Worm (Caenorhabditis elegans) whole organism, L1 larva: ENCODE measurements around the gene Y43D4A.2.
"Not testable (repeated sequence)": the region's sequence is repeated elsewhere in the genome, so short reads cannot be mapped to it uniquely, and the experiment has no call there.

Experiments used
- C16A3.4 ChIP-seq: fragments of 150-350 bp; optimal IDR thresholded peaks from 2 replicates; lab custom pipeline; 2014; ENCODE audit warnings: missing biosample characterization, missing genetic modification characterization
- aly-2 ChIP-seq: fragments of 150-350 bp; optimal IDR thresholded peaks from 2 replicates; lab custom pipeline; 2014; ENCODE audit warnings: missing biosample characterization, missing genetic modification characterization
- blmp-1 ChIP-seq: fragments of 150-350 bp; optimal IDR thresholded peaks from 2 replicates; lab custom pipeline; 2014; ENCODE audit warnings: missing biosample characterization, missing genetic modification characterization
- ceh-63 ChIP-seq: fragments of 200-800 bp; sonication (Bioruptor generic); optimal IDR thresholded peaks from 2 replicates; lab custom pipeline; 2018; ENCODE audit warnings: mild to moderate bottlenecking, missing genetic modification characterization, missing compliant biosample characterization
- ceh-82 ChIP-seq, 3 experiments: fragments of 150-350 bp in 1 of 3; sonication (generic microtip) in 2 of 3; optimal IDR thresholded peaks; 2 replicates each; lab custom pipeline; 2014 to 2017; ENCODE audit warnings: missing biosample characterization in 3 of 3, missing genetic modification characterization in 3 of 3
- ces-1 ChIP-seq: fragments of 150-350 bp; optimal IDR thresholded peaks from 2 replicates; lab custom pipeline; 2014; ENCODE audit warnings: missing biosample characterization, missing genetic modification reagents, missing genetic modification characterization
- efl-3 ChIP-seq: fragments of 200-800 bp; sonication (Bioruptor generic); optimal IDR thresholded peaks from 2 replicates; lab custom pipeline; 2018; ENCODE audit warnings: mild to moderate bottlenecking, missing genetic modification characterization, missing compliant biosample characterization
- egl-27 ChIP-seq, 2 experiments: fragments of 150-350 bp in 1 of 2; sonication (generic microtip); optimal IDR thresholded peaks; 3 replicates each; lab custom pipeline; 2017 to 2018; ENCODE audit warnings: missing biosample characterization in 2 of 2, missing genetic modification characterization in 2 of 2, missing genetic modification reagents in 2 of 2
- elt-2 ChIP-seq: sonication (generic microtip); optimal IDR thresholded peaks from 2 replicates; lab custom pipeline; 2016; ENCODE audit warnings: missing genetic modification characterization, mild to moderate bottlenecking, inconsistent platforms, missing compliant biosample characterization, missing genetic modification reagents
- elt-3 ChIP-seq, 6 experiments: fragments of 150-350 bp in 1 of 6; sonication (generic microtip); optimal IDR thresholded peaks; 2 replicates each; lab custom pipeline; 2017 to 2018; ENCODE audit warnings: missing biosample characterization in 6 of 6, missing genetic modification characterization in 6 of 6, inconsistent platforms in 1 of 6
- ets-5 ChIP-seq: fragments of 200-800 bp; sonication (Bioruptor generic); IDR thresholded peaks from 2 replicates; pipeline ENCODE4 v1.3.6; 2022; ENCODE audit warnings: missing genetic modification characterization, missing compliant biosample characterization
- fkh-10 ChIP-seq: sonication (generic microtip); optimal IDR thresholded peaks from 2 replicates; lab custom pipeline; 2017; ENCODE audit warnings: missing biosample characterization, missing genetic modification reagents, missing genetic modification characterization
- fkh-8 ChIP-seq: sonication (generic microtip); optimal IDR thresholded peaks from 2 replicates; lab custom pipeline; 2016; ENCODE audit warnings: mild to moderate bottlenecking, missing genetic modification characterization, missing compliant biosample characterization
- grh-1 ChIP-seq: fragments of 200-800 bp; sonication (Bioruptor generic); IDR thresholded peaks from 2 replicates; pipeline ENCODE4 v1.3.6; 2022; ENCODE audit warnings: missing genetic modification reagents, missing genetic modification characterization, missing compliant biosample characterization
- hlh-4 ChIP-seq: sonication (generic microtip); optimal IDR thresholded peaks from 2 replicates; lab custom pipeline; 2016; ENCODE audit warnings: mild to moderate bottlenecking, missing genetic modification characterization, missing compliant biosample characterization
- irx-1 ChIP-seq: sonication (generic microtip); optimal IDR thresholded peaks from 2 replicates; lab custom pipeline; 2016; ENCODE audit warnings: missing genetic modification characterization, missing compliant biosample characterization
- isw-1 ChIP-seq: fragments of 200-800 bp; sonication (Bioruptor generic); IDR thresholded peaks from 2 replicates; pipeline ENCODE4 v1.3.6; 2022; ENCODE audit warnings: missing genetic modification characterization, missing compliant biosample characterization
- jun-1 ChIP-seq: fragments of 150-350 bp; optimal IDR thresholded peaks from 2 replicates; lab custom pipeline; 2014; ENCODE audit warnings: missing biosample characterization, missing genetic modification reagents, missing genetic modification characterization
- lin-15B ChIP-seq: fragments of 150-350 bp; sonication (generic microtip); optimal IDR thresholded peaks from 3 replicates; lab custom pipeline; 2014; ENCODE audit warnings: missing biosample characterization, missing genetic modification characterization
- lir-3 ChIP-seq: sonication (generic microtip); optimal IDR thresholded peaks from 2 replicates; lab custom pipeline; 2016; ENCODE audit warnings: mild to moderate bottlenecking, missing genetic modification characterization, moderate library complexity, missing compliant biosample characterization; ENCODE audit not compliant: poor library complexity
- nhr-12 ChIP-seq: sonication (generic microtip); optimal IDR thresholded peaks from 2 replicates; lab custom pipeline; 2017; ENCODE audit warnings: missing biosample characterization, missing genetic modification characterization
- nhr-19 ChIP-seq: fragments of 200-800 bp; sonication (Bioruptor generic); conservative IDR thresholded peaks from 2 replicates; pipeline ENCODE4 v1.3.6; 2022; ENCODE audit warnings: missing genetic modification characterization, missing compliant biosample characterization
- nhr-20 ChIP-seq: sonication (generic microtip); optimal IDR thresholded peaks from 2 replicates; lab custom pipeline; 2016; ENCODE audit warnings: mild to moderate bottlenecking, missing genetic modification characterization, missing compliant biosample characterization
- nhr-237 ChIP-seq: fragments of 150-350 bp; optimal IDR thresholded peaks from 2 replicates; lab custom pipeline; 2014; ENCODE audit warnings: missing biosample characterization, missing genetic modification characterization
- nhr-28 ChIP-seq: fragments of 150-350 bp; optimal IDR thresholded peaks from 2 replicates; lab custom pipeline; 2014; ENCODE audit warnings: missing biosample characterization, missing genetic modification characterization
- nhr-76 ChIP-seq: sonication (generic microtip); optimal IDR thresholded peaks from 2 replicates; lab custom pipeline; 2017; ENCODE audit warnings: missing biosample characterization, missing genetic modification characterization
- nhr-77 ChIP-seq: fragments of 150-350 bp; optimal IDR thresholded peaks from 2 replicates; lab custom pipeline; 2014; ENCODE audit warnings: missing biosample characterization, missing genetic modification characterization
- nhr-84 ChIP-seq: sonication (generic microtip); optimal IDR thresholded peaks from 2 replicates; lab custom pipeline; 2017; ENCODE audit warnings: missing biosample characterization, missing genetic modification characterization
- rnt-1 ChIP-seq: sonication (generic microtip); optimal IDR thresholded peaks from 2 replicates; lab custom pipeline; 2016; ENCODE audit warnings: mild to moderate bottlenecking, missing genetic modification characterization, moderate library complexity, missing compliant biosample characterization
- sptf-1 ChIP-seq: fragments of 150-350 bp; optimal IDR thresholded peaks from 2 replicates; lab custom pipeline; 2014; ENCODE audit warnings: missing biosample characterization, missing genetic modification characterization
- tlp-1 ChIP-seq: fragments of 150-350 bp; optimal IDR thresholded peaks from 2 replicates; lab custom pipeline; 2014; ENCODE audit warnings: missing biosample characterization, missing genetic modification characterization
- unc-130 ChIP-seq: fragments of 150-350 bp; optimal IDR thresholded peaks from 2 replicates; lab custom pipeline; 2017; ENCODE audit warnings: missing biosample characterization, missing genetic modification characterization, inconsistent platforms
- unc-30 ChIP-seq: sonication (generic microtip); optimal IDR thresholded peaks from 2 replicates; lab custom pipeline; 2017; ENCODE audit warnings: missing biosample characterization, missing genetic modification characterization
- unc-98 ChIP-seq: fragments of 200-800 bp; sonication (Bioruptor generic); IDR thresholded peaks from 2 replicates; pipeline ENCODE4 v1.3.6; 2022; ENCODE audit warnings: missing genetic modification characterization, missing compliant biosample characterization
- vab-15 ChIP-seq: sonication (generic microtip); optimal IDR thresholded peaks from 2 replicates; lab custom pipeline; 2017; ENCODE audit warnings: missing genotype, mild to moderate bottlenecking, missing genetic modification characterization, missing compliant biosample characterization
- xbp-1 ChIP-seq: sonication (generic microtip); optimal IDR thresholded peaks from 2 replicates; lab custom pipeline; 2016; ENCODE audit warnings: missing genetic modification characterization, missing compliant biosample characterization
- zag-1 ChIP-seq: fragments of 150-350 bp; optimal IDR thresholded peaks from 2 replicates; lab custom pipeline; 2014; ENCODE audit warnings: missing biosample characterization, missing genetic modification characterization
- zip-4 ChIP-seq: fragments of 200-800 bp; sonication (Bioruptor generic); optimal IDR thresholded peaks from 2 replicates; lab custom pipeline; 2018; ENCODE audit warnings: mild to moderate bottlenecking, missing genetic modification characterization, moderate library complexity, missing compliant biosample characterization
- ztf-11 ChIP-seq, 2 experiments: sonication (generic microtip); optimal IDR thresholded peaks; 2 replicates each; lab custom pipeline; 2016 to 2017; ENCODE audit warnings: missing genetic modification characterization in 2 of 2, missing biosample characterization in 1 of 2, missing compliant biosample characterization in 1 of 2

Gene Y43D4A.2

DNA sequence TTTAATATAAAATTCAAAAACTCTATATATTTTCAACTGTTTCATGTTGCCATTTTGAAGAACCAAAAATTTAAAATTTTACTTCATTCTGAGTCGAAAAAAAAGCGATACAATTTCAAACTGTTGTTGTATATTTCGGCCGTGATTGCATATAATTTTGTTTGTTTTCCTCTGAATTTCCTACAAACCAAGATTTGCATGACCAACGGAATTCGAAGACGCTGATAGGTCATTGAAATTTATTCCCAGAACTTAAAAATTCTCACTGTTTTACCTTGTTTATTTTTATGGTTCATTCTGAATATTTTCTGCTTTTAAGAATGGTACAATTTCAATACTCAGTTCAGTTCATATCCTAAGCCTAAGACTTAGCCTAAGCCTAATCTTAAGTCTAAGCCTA, 4.6 kb downstream of the Y43D4A.2 start:
- TF ChIP-seq zip-4 (GFP tag; lab: Kevin White, UChicago), result no peak
- TF ChIP-seq, all 84 proteins: peak for 0

ce11 chrIV:16743530-16743929, 12.1 kb downstream of the Y43D4A.2 start, which contains the start of gene Y43D4A.1:
Gene Y43D4A.1, plus strand, starts transcription at chrIV:16743830.
- TF ChIP-seq aly-2 (no peak), fkh-10 (GFP tag; lab: Kevin White, UChicago) (no peak), isw-1 (GFP tag; lab: Robert Waterston, UW) (no peak), hlh-4 (tag; lab: Kevin White, UChicago) (no peak), nhr-237 (tag; lab: Kevin White, UChicago) (no peak)

DNA sequence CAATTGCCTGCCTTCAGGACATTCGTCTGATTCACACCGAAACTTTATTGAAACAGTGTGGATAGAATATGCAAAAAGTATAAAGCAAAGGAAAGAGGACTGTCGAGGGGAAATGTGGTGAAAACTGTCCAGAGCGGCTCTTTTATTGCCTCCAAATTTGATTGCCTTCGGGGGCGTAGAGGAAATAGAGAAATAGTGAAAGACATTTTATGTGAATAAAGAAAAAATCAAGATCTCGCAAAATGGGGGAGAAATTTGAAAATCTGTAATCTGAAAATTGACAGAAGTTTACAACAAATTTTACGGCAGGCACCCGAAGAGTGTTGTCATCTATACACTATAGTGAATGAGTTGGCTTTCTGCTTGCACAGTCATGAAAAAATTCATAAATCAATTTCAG, 14.9 kb downstream of the Y43D4A.2 start, which contains the start of gene Y51H4A.24:
Gene Y51H4A.24, minus strand, starts transcription at position 101 of the 400 bp plus-strand sequence.
- TF ChIP-seq fkh-8 (tag; lab: Kevin White, UChicago) (no peak), tlp-1 (tag; lab: Kevin White, UChicago) (no peak), ces-1 (GFP tag; lab: Kevin White, UChicago) (no peak), zag-1 (tag; lab: Kevin White, UChicago) (no peak), sptf-1 (tag; lab: Kevin White, UChicago) (no peak), ets-5 (GFP tag; lab: Robert Waterston, UW) (no peak), C16A3.4 (no peak), lin-15B (tag; lab: Kevin White, UChicago) (no peak), nhr-12 (tag; lab: Kevin White, UChicago) (no peak), nhr-76 (no peak), unc-130 (tag; lab: Kevin White, UChicago) (no peak), xbp-1 (tag; lab: Kevin White, UChicago) (no peak), lir-3 (tag; lab: Kevin White, UChicago) (no peak), isw-1 (GFP tag; lab: Robert Waterston, UW) (no peak), elt-3 (tag; optimal IDR thresholded peaks at IDR 0.05; lab: Kevin White, UChicago) (no peak), hlh-4 (tag; lab: Kevin White, UChicago) (no peak), ceh-82 (tag; optimal IDR thresholded peaks at IDR 0.05; lab: Kevin White, UChicago) (no peak), nhr-84 (tag; lab: Kevin White, UChicago) (no peak), jun-1 (tag; lab: Kevin White, UChicago) (no peak), nhr-20 (no peak)

DNA sequence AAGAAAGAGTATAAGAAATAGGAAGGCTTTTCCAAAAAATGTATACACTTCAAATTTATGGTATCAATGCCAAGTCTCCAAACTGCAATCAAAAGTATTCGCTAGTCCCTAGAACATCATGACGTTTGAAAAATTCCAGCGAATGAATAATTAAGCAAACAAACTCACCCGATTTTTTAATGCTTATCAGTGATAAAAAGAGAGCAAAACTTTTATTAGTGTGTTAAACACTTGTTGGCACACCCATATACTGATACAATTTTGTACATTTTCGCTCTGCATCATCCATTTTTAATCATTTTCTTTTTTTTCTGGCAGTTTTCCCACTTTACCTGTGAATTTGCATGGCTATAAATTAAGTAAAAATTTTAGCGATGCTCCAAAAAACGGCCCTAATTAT, 19.7 kb downstream of the Y43D4A.2 start, which contains the start of gene Y51H4A.25:
Gene Y51H4A.25, plus strand, starts transcription at position 373 of the 400 bp plus-strand sequence.
- TF ChIP-seq elt-2 (tag; lab: Kevin White, UChicago), result peak; percentile 47
- no peak for TF ChIP-seq nhr-28 (tag; lab: Kevin White, UChicago)

DNA sequence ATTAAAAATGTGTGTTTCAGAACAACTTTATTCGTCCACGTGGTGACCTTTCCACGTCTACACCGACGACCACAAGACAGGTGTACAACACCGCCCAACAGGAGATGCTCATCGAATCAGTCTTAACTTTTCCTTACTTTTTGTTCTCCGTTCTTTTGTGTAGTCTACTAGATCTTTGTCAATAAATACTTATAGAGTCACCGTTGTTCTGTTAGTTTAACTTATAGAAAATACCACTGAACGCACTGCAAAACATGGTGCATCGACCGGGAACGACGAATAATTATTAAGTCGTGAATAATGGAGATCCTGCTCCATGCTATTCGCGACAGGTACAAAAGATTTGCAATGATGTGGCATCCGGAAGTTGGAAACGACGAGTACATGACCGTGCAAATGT, 33.1 kb downstream of the Y43D4A.2 start, which contains the start of gene Y51H4A.23:
Gene Y51H4A.23, plus strand, starts transcription at position 301 of the 400 bp plus-strand sequence.
- TF ChIP-seq egl-27 (tag; optimal IDR thresholded peaks at IDR 0.05; lab: Kevin White, UChicago); efl-3; blmp-1 (tag; lab: Kevin White, UChicago): not testable (repeated sequence)
- TF ChIP-seq, all 84 proteins: peak for 0; not testable (repeated sequence) for 84

ce11 chrIV:16722000-16722607, 33.6 kb downstream of the Y43D4A.2 start:
- TF ChIP-seq rnt-1 (tag; lab: Kevin White, UChicago), result no peak
- no peak for TF ChIP-seq unc-30 (tag; lab: Kevin White, UChicago)
- TF ChIP-seq vab-15, result no peak
- no peak for TF ChIP-seq ceh-63 (GFP tag; lab: Kevin White, UChicago)
- no peak for TF ChIP-seq blmp-1 (tag; lab: Kevin White, UChicago)
- TF ChIP-seq ets-5 (GFP tag; lab: Robert Waterston, UW), result no peak
- no peak for TF ChIP-seq nhr-19
- TF ChIP-seq lir-3 (tag; lab: Kevin White, UChicago), result no peak
- TF ChIP-seq grh-1 (GFP tag; lab: Robert Waterston, UW), result no peak
- TF ChIP-seq unc-98 (GFP tag; lab: Robert Waterston, UW), result no peak
- no peak for TF ChIP-seq C16A3.4
- TF ChIP-seq ztf-11 (tag; optimal IDR thresholded peaks at IDR 0.05; lab: Kevin White, UChicago), result no peak
- no peak for TF ChIP-seq efl-3
- TF ChIP-seq irx-1 (tag; lab: Kevin White, UChicago), result no peak
- no peak for TF ChIP-seq zag-1 (tag; lab: Kevin White, UChicago)
- no peak for TF ChIP-seq jun-1 (tag; lab: Kevin White, UChicago)
- no peak for TF ChIP-seq nhr-77 (tag; lab: Kevin White, UChicago)
